Worm (Caenorhabditis elegans): ENCODE results near the gene bath-15.
A peak's percentile ranks its signal among the peaks of the same experiment; 100 is the strongest.

bath-15 gene

DNA sequence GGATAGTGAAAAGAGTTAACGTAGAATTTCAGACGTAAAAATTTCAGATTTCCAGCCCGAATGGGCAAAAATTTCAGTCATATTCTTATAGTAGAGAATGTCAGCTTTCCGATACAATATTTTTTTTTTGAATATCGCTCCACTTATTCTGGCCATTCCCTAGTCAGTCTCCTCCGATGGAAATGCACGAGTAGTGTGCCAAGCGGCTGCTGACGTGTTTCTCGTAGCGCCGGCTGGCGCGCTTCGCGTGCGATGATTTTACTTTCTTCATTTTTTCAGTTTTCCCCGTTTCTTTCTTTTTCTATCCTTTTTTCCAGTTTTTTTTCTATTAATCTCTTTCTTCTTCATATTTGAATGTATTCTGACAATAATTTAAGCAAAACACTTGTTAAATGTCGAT lies 4.8 kb downstream of the bath-15 start (continued):
- TF ChIP-seq set-16 (GFP tag; IDR thresholded peaks at IDR 0.05) (peak; percentile 23; the same call in 1 of the 2 replicates), hlh-30 (tag; optimal IDR thresholded peaks at IDR 0.05; ENCODE audit: insufficient read depth) (peak; percentile 40)

DNA sequence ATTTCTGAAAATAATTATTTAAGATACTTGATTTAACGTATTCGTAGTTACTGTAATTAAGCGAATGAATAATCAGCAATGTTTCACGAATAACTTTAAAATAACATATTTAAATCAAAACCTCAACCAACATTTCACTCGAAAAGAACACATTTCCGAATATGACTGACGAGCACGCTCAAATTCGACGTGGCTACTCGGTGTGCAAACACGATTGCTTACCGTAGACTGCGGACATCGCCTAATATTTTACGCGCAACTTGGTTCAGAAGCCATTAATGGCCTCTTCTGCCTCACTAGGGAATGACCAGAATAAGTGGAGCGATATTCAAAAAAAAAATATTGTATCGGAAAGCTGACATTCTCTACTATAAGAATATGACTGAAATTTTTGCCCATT lies 5.9 kb downstream of the bath-15 start, which contains the start of gene snu-23:
Gene snu-23 (minus strand): TSS at position 156 of the 400 bp plus-strand sequence.
- peak; percentile 23 for TF ChIP-seq dpl-1 (GFP tag; optimal IDR thresholded peaks at IDR 0.05)
- TF ChIP-seq hlh-11 (tag; optimal IDR thresholded peaks at IDR 0.05): no peak
- TF ChIP-seq mes-2 (tag; optimal IDR thresholded peaks at IDR 0.05; ENCODE audit: poor library complexity, severe bottlenecking): peak; percentile 64
- no peak for TF ChIP-seq php-3 (GFP tag; IDR thresholded peaks at IDR 0.05)
- TF ChIP-seq nhr-28 (tag; optimal IDR thresholded peaks at IDR 0.05): peak; percentile 28
- TF ChIP-seq T20F7.1 (GFP tag; optimal IDR thresholded peaks at IDR 0.05): peak; percentile 10
- TF ChIP-seq lsy-2 (tag; optimal IDR thresholded peaks at IDR 0.05): peak; percentile 54 to 96
- TF ChIP-seq gei-8 (GFP tag; optimal IDR thresholded peaks at IDR 0.05): no peak
- no peak for TF ChIP-seq mdt-29 (GFP tag; IDR thresholded peaks at IDR 0.05)
- TF ChIP-seq hlh-30 (tag; optimal IDR thresholded peaks at IDR 0.05; ENCODE audit: insufficient read depth): peak; percentile 13
- TF ChIP-seq tag-97 (GFP tag; IDR thresholded peaks at IDR 0.05): no peak
- no peak for TF ChIP-seq T26A8.4 (GFP tag; IDR thresholded peaks at IDR 0.05)
- TF ChIP-seq duxl-1 (tag; optimal IDR thresholded peaks at IDR 0.05; ENCODE audit: poor library complexity): no peak

DNA sequence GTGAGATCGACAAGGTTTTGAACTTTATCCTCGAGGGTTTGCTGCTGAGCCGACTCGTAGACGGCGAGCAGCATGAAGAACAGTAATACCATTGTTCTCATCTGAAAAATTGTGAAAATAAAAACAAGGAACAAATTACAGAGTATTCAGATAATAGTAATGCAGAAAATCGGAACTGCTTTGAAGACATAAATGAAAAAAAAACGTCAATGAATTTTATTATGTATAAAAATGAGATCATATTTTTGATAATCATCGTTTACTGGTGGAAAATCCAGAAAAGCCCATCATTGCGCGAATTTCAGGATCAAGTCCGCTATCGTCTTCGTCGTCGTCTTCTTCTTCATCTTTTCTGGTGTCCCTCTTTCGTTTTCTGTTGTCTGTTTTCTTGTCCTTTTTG lies 6.9 kb downstream of the bath-15 start, which contains the start of gene ZK686.3:
Gene ZK686.3 (minus strand): TSS at position 101 of the 400 bp plus-strand sequence.
- no peak for TF ChIP-seq zip-11 (GFP tag; IDR thresholded peaks at IDR 0.05)
- no peak for TF ChIP-seq rbr-2 (tag; optimal IDR thresholded peaks at IDR 0.05)
- TF ChIP-seq mes-2 (tag; optimal IDR thresholded peaks at IDR 0.05; ENCODE audit: poor library complexity, severe bottlenecking): no peak
- TF ChIP-seq set-16 (GFP tag; IDR thresholded peaks at IDR 0.05): no peak
- TF ChIP-seq nhr-11 (tag; optimal IDR thresholded peaks at IDR 0.05): no peak
- TF ChIP-seq R02D3.7 (tag; optimal IDR thresholded peaks at IDR 0.05): no peak
- no peak for TF ChIP-seq lin-39 (tag; optimal IDR thresholded peaks at IDR 0.05)
- TF ChIP-seq tra-1 (GFP tag; IDR thresholded peaks at IDR 0.05): no peak
- TF ChIP-seq hlh-30 (tag; optimal IDR thresholded peaks at IDR 0.05; ENCODE audit: insufficient read depth): no peak
- no peak for TF ChIP-seq ZK337.2 (GFP tag; IDR thresholded peaks at IDR 0.05)
- no peak for TF ChIP-seq F26F4.8 (GFP tag; conservative IDR thresholded peaks at IDR 0.05)
- TF ChIP-seq lsy-2 (tag; optimal IDR thresholded peaks at IDR 0.05): no peak
- no peak for TF ChIP-seq dpl-1 (GFP tag; optimal IDR thresholded peaks at IDR 0.05)
- TF ChIP-seq daf-19 (GFP tag; conservative IDR thresholded peaks at IDR 0.05): no peak
- no peak for TF ChIP-seq nhr-25 (tag; optimal IDR thresholded peaks at IDR 0.05; ENCODE audit: borderline replicate concordance, insufficient read depth)
- TF ChIP-seq Y105C5A.15 (GFP tag; IDR thresholded peaks at IDR 0.05): no peak
- TF ChIP-seq Y75B8A.6 (GFP tag; IDR thresholded peaks at IDR 0.05): no peak

DNA sequence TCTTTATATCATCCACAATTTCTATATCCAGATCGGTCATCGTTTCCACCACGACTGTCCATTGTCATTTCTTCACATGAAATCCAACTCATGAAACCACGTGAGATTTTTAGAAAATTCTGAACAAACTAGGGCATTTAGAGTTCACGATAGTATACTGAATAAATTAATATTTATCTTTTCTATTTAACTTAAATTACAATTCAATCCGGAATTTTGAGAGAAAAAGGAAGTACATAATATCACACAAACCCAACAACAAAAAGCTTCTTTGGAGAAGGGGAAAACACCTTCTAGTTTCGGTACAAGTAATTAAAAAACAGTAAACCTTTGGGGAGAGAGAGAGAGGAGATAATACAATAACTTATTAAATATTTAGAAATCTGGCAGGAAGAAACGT lies 8.4 kb downstream of the bath-15 start, which contains the start of gene ZK686.5:
Gene ZK686.5 (minus strand): TSS at position 101 of the 400 bp plus-strand sequence.
- TF ChIP-seq attf-4 (tag; optimal IDR thresholded peaks at IDR 0.05) (no peak), aly-2 (tag; optimal IDR thresholded peaks at IDR 0.05) (no peak), lin-38 (GFP tag; IDR thresholded peaks at IDR 0.05) (no peak), ceh-82 (tag; optimal IDR thresholded peaks at IDR 0.05) (no peak), saeg-2 (GFP tag; IDR thresholded peaks at IDR 0.05) (no peak), ZK337.2 (GFP tag; IDR thresholded peaks at IDR 0.05) (no peak), R02D3.7 (tag; optimal IDR thresholded peaks at IDR 0.05) (no peak), sdz-12 (GFP tag; optimal IDR thresholded peaks at IDR 0.05) (no peak), fos-1 (tag; optimal IDR thresholded peaks at IDR 0.05) (no peak), lin-1 (GFP tag; IDR thresholded peaks at IDR 0.05) (no peak), zag-1 (tag; optimal IDR thresholded peaks at IDR 0.05) (no peak), lsy-2 (tag; optimal IDR thresholded peaks at IDR 0.05) (no peak), zfp-3 (GFP tag; conservative IDR thresholded peaks at IDR 0.05) (no peak), unc-130 (GFP tag; optimal IDR thresholded peaks at IDR 0.05) (no peak), ceh-62 (tag; optimal IDR thresholded peaks at IDR 0.05) (no peak), nhr-10 (tag; optimal IDR thresholded peaks at IDR 0.05) (no peak)
